Fruit fly (Drosophila melanogaster) whole organism, embryonic: ENCODE results near the gene CG33489.

Source experiments
- Asciz ChIP-seq: fragments of 200-800 bp; sonication (Bioruptor generic); optimal IDR thresholded peaks from 2 replicates; lab custom pipeline; 2017; ENCODE audit warnings: missing biosample characterization, mild to moderate bottlenecking, missing genetic modification characterization, missing genetic modification reagents
- Atf3 ChIP-seq: fragments of 200-800 bp; sonication (Bioruptor generic); optimal IDR thresholded peaks from 3 replicates; lab custom pipeline; 2016; ENCODE audit warnings: missing biosample characterization, missing genetic modification characterization
- Bgb ChIP-seq: fragments of 200-800 bp; sonication (Bioruptor generic); IDR thresholded peaks from 2 replicates; pipeline ENCODE4 v1.3.6; 2022; ENCODE audit warnings: missing biosample characterization, missing genetic modification characterization; ENCODE audit not compliant: partially characterized antibody
- CG10267 ChIP-seq: fragments of 200-800 bp; sonication (Bioruptor generic); optimal IDR thresholded peaks from 2 replicates; lab custom pipeline; 2018; ENCODE audit warnings: missing biosample characterization, mild to moderate bottlenecking, missing genetic modification characterization, moderate library complexity
- CG11398 ChIP-seq: fragments of 200-800 bp; sonication (Bioruptor generic); optimal IDR thresholded peaks from 2 replicates; lab custom pipeline; 2016; ENCODE audit warnings: missing biosample characterization, missing genetic modification characterization
- CG11560 ChIP-seq: fragments of 200-800 bp; sonication (Bioruptor generic); IDR thresholded peaks from 3 replicates; pipeline ENCODE4 v1.3.6; 2022; ENCODE audit warnings: missing biosample characterization, missing genetic modification characterization
- CG11723 ChIP-seq: fragments of 200-800 bp; sonication (Bioruptor generic); optimal IDR thresholded peaks from 2 replicates; lab custom pipeline; 2017; ENCODE audit warnings: missing biosample characterization, mild to moderate bottlenecking, missing genetic modification characterization
- CG12236 ChIP-seq: fragments of 200-800 bp; sonication (Bioruptor generic); optimal IDR thresholded peaks from 2 replicates; lab custom pipeline; 2016; ENCODE audit warnings: missing biosample characterization, missing genetic modification characterization
- CG16813 ChIP-seq: fragments of 200-800 bp; sonication (Bioruptor generic); IDR thresholded peaks from 3 replicates; pipeline ENCODE4 v1.3.6; 2022; ENCODE audit warnings: missing biosample characterization, missing genetic modification characterization; ENCODE audit not compliant: partially characterized antibody
- CG16815 ChIP-seq: fragments of 200-800 bp; sonication (Bioruptor generic); optimal IDR thresholded peaks from 3 replicates; lab custom pipeline; 2017; ENCODE audit warnings: missing biosample characterization, mild to moderate bottlenecking, missing genetic modification characterization
- CG17802 ChIP-seq: fragments of 200-800 bp; sonication (Bioruptor generic); optimal IDR thresholded peaks from 2 replicates; lab custom pipeline; 2018; ENCODE audit warnings: missing biosample characterization, mild to moderate bottlenecking, missing genetic modification characterization, moderate library complexity
- CG30431 ChIP-seq: fragments of 200-800 bp; sonication (Bioruptor generic); optimal IDR thresholded peaks from 2 replicates; lab custom pipeline; 2017; ENCODE audit warnings: missing biosample characterization, missing genetic modification characterization
- CG31388 ChIP-seq: fragments of 200-800 bp; sonication (Bioruptor generic); optimal IDR thresholded peaks from 2 replicates; lab custom pipeline; 2016; ENCODE audit warnings: missing biosample characterization, missing genetic modification characterization
- CG32532 ChIP-seq: fragments of 200-800 bp; sonication (Bioruptor generic); IDR thresholded peaks from 2 replicates; pipeline ENCODE4 v1.3.6; 2022; ENCODE audit warnings: missing biosample characterization, missing genetic modification characterization
- CG32772 ChIP-seq: fragments of 200-800 bp; sonication (Bioruptor generic); IDR thresholded peaks from 2 replicates; pipeline ENCODE4 v1.3.6; 2022; ENCODE audit warnings: missing biosample characterization, missing genetic modification characterization
- CG34224 ChIP-seq: fragments of 200-800 bp; sonication (Bioruptor generic); IDR thresholded peaks from 3 replicates; pipeline ENCODE4 v1.3.6; 2022; ENCODE audit warnings: missing biosample characterization, missing genetic modification characterization; ENCODE audit not compliant: partially characterized antibody
- CG34422 ChIP-seq: fragments of 200-800 bp; sonication (Bioruptor generic); IDR thresholded peaks from 3 replicates; pipeline ENCODE4 v1.3.6; 2022; ENCODE audit warnings: missing biosample characterization, missing genetic modification characterization
- CG3726 ChIP-seq: fragments of 200-800 bp; sonication (Bioruptor generic); IDR thresholded peaks from 3 replicates; pipeline ENCODE4, ENCODE4 v1.3.6; 2022; ENCODE audit warnings: missing biosample characterization, missing genetic modification characterization
- CG4730 ChIP-seq: fragments of 200-800 bp; sonication (Bioruptor generic); IDR thresholded peaks from 2 replicates; pipeline ENCODE4 v1.3.6; 2022; ENCODE audit warnings: missing biosample characterization, missing genetic modification characterization
- CG8281 ChIP-seq: fragments of 200-800 bp; sonication (Bioruptor generic); optimal IDR thresholded peaks from 2 replicates; lab custom pipeline; 2018; ENCODE audit warnings: missing biosample characterization, mild to moderate bottlenecking, missing genetic modification characterization, moderate library complexity
- CkIIα-i1 ChIP-seq: fragments of 200-800 bp; sonication (Bioruptor generic); IDR thresholded peaks from 2 replicates; pipeline ENCODE4 v1.3.6; 2022; ENCODE audit warnings: missing biosample characterization, missing genetic modification characterization
- Dip2 ChIP-seq: fragments of 200-800 bp; sonication (Bioruptor generic); IDR thresholded peaks from 2 replicates; pipeline ENCODE4 v1.3.6; 2022; ENCODE audit warnings: missing biosample characterization, missing genetic modification characterization
- Dref ChIP-seq: fragments of 200-800 bp; sonication (Bioruptor generic); IDR thresholded peaks from 2 replicates; pipeline ENCODE4 v1.3.6; 2022; ENCODE audit warnings: missing biosample characterization, missing genetic modification characterization
- Hmr ChIP-seq: fragments of 200-800 bp; sonication (Bioruptor generic); optimal IDR thresholded peaks from 3 replicates; lab custom pipeline; 2017; ENCODE audit warnings: mild to moderate bottlenecking, missing biosample characterization, missing genetic modification reagents, missing genetic modification characterization
- MBD-R2 ChIP-seq: fragments of 200-800 bp; sonication (Bioruptor generic); IDR thresholded peaks from 2 replicates; pipeline ENCODE4 v1.3.6; 2022; ENCODE audit warnings: missing biosample characterization, missing genetic modification characterization
- MTF-1 ChIP-seq: fragments of 200-800 bp; sonication (Bioruptor generic); optimal IDR thresholded peaks from 2 replicates; lab custom pipeline; 2018; ENCODE audit warnings: missing biosample characterization, mild to moderate bottlenecking, missing genetic modification characterization, borderline replicate concordance
- NC2β ChIP-seq: fragments of 200-800 bp; sonication (Bioruptor generic); optimal IDR thresholded peaks from 2 replicates; lab custom pipeline; 2016; ENCODE audit warnings: missing biosample characterization, missing genetic modification characterization
- Neu2 ChIP-seq: fragments of 200-800 bp; sonication (Bioruptor generic); optimal IDR thresholded peaks from 3 replicates; lab custom pipeline; 2016; ENCODE audit warnings: missing biosample characterization, missing genetic modification characterization, borderline replicate concordance
- Nf-YC ChIP-seq: fragments of 200-800 bp; optimal IDR thresholded peaks from 3 replicates; lab custom pipeline; 2019; ENCODE audit warnings: missing biosample characterization, mild to moderate bottlenecking, missing genetic modification characterization, moderate library complexity
- NfI ChIP-seq: fragments of 200-800 bp; sonication (Bioruptor generic); optimal IDR thresholded peaks from 3 replicates; lab custom pipeline; 2018; ENCODE audit warnings: missing biosample characterization, mild to moderate bottlenecking, missing genetic modification characterization, moderate library complexity
- Rx ChIP-seq: fragments of 200-800 bp; sonication (Bioruptor generic); IDR thresholded peaks from 2 replicates; pipeline ENCODE4 v1.3.6; 2022; ENCODE audit warnings: missing biosample characterization, missing genetic modification characterization
- ash1 ChIP-seq: fragments of 200-800 bp; sonication (Bioruptor generic); optimal IDR thresholded peaks from 2 replicates; lab custom pipeline; 2018; ENCODE audit warnings: missing biosample characterization, mild to moderate bottlenecking, missing genetic modification characterization
- bcd ChIP-seq: fragments of 200-800 bp; sonication (Bioruptor generic); optimal IDR thresholded peaks from 2 replicates; lab custom pipeline; 2017; ENCODE audit warnings: missing biosample characterization, mild to moderate bottlenecking, missing genetic modification characterization
- bowl ChIP-seq: fragments of 200-800 bp; sonication (Bioruptor generic); IDR thresholded peaks from 2 replicates; pipeline ENCODE4 v1.3.6; 2022; ENCODE audit warnings: missing biosample characterization, missing genetic modification characterization
- br ChIP-seq: fragments of >200 bp; optimal IDR thresholded peaks from 2 replicates; lab custom pipeline; 2017
- chif ChIP-seq, 2 experiments: fragments of 200-800 bp; sonication (Bioruptor generic); optimal IDR thresholded peaks; 3 replicates each; lab custom pipeline; 2016; ENCODE audit warnings: missing biosample characterization in 2 of 2, missing genetic modification characterization in 2 of 2
- emc ChIP-seq: fragments of 200-800 bp; sonication (Bioruptor generic); optimal IDR thresholded peaks from 2 replicates; lab custom pipeline; 2016; ENCODE audit warnings: missing biosample characterization, missing genetic modification characterization
- hb ChIP-seq: fragments of 200-800 bp; sonication (Bioruptor generic); IDR thresholded peaks from 3 replicates; pipeline ENCODE4 v1.3.6; 2022; ENCODE audit warnings: missing biosample characterization, missing genetic modification characterization; ENCODE audit not compliant: partially characterized antibody
- her ChIP-seq: fragments of 200-800 bp; sonication (Bioruptor generic); optimal IDR thresholded peaks from 2 replicates; lab custom pipeline; 2016; ENCODE audit warnings: missing biosample characterization, missing genetic modification characterization
- hth ChIP-seq: fragments of >200 bp; optimal IDR thresholded peaks from 2 replicates; lab custom pipeline; 2017; ENCODE audit warnings: inconsistent platforms
- ind ChIP-seq: fragments of 200-800 bp; sonication (Bioruptor generic); optimal IDR thresholded peaks from 3 replicates; lab custom pipeline; 2016; ENCODE audit warnings: missing biosample characterization, missing genetic modification characterization
- insv ChIP-seq, 2 experiments: fragments of 200-800 bp; sonication (Bioruptor generic); optimal IDR thresholded peaks; 3 replicates each; lab custom pipeline; 2016 to 2018; ENCODE audit warnings: missing biosample characterization in 2 of 2, missing genetic modification characterization in 2 of 2
- pan ChIP-seq, 4 experiments: fragments of >200 bp in 3 of 4; fragments of 200-800 bp in 1 of 4; sonication (Bioruptor generic) in 1 of 4; optimal IDR thresholded peaks in 3 of 4; IDR thresholded peaks in 1 of 4; 2 replicates each; pipeline versions ENCODE4 v1.3.6 to Lab custom; 2017 to 2022; ENCODE audit warnings: missing biosample characterization in 2 of 4, missing genetic modification characterization in 2 of 4, mixed read lengths in 1 of 4
- pros ChIP-seq: fragments of 200-800 bp; sonication (Bioruptor generic); optimal IDR thresholded peaks from 3 replicates; lab custom pipeline; 2019; ENCODE audit warnings: missing biosample characterization, mild to moderate bottlenecking, missing genetic modification characterization, moderate library complexity
- rib ChIP-seq: fragments of 200-800 bp; sonication (Bioruptor generic); IDR thresholded peaks from 2 replicates; pipeline ENCODE4 v1.3.6; 2022; ENCODE audit warnings: missing biosample characterization, missing genetic modification characterization
- scrt ChIP-seq: fragments of 200-800 bp; sonication (Bioruptor generic); optimal IDR thresholded peaks from 2 replicates; lab custom pipeline; 2018; ENCODE audit warnings: missing biosample characterization, mild to moderate bottlenecking, missing genetic modification characterization, moderate library complexity
- so ChIP-seq: fragments of 200-800 bp; sonication (Bioruptor generic); IDR thresholded peaks from 3 replicates; pipeline ENCODE4 v1.3.6; 2022; ENCODE audit warnings: missing biosample characterization, missing genetic modification characterization
- tio ChIP-seq: fragments of 200-800 bp; sonication (Bioruptor generic); optimal IDR thresholded peaks from 2 replicates; lab custom pipeline; 2017; ENCODE audit warnings: missing biosample characterization, missing genetic modification characterization, inconsistent platforms
- trh ChIP-seq: fragments of 200-800 bp; sonication (Bioruptor generic); optimal IDR thresholded peaks from 2 replicates; lab custom pipeline; 2016; ENCODE audit warnings: missing biosample characterization, missing genetic modification characterization
- ttk ChIP-seq: fragments of 200-800 bp; sonication (Bioruptor generic); IDR thresholded peaks from 2 replicates; pipeline ENCODE4 v2.1.2; 2022; ENCODE audit warnings: missing biosample characterization, missing genetic modification characterization
- twi ChIP-seq: fragments of 200-800 bp; optimal IDR thresholded peaks from 2 replicates; lab custom pipeline; 2019; ENCODE audit warnings: missing biosample characterization, mild to moderate bottlenecking, missing genetic modification characterization, moderate library complexity
- zfh2 ChIP-seq: fragments of 200-800 bp; sonication (Bioruptor generic); optimal IDR thresholded peaks from 2 replicates; lab custom pipeline; 2016; ENCODE audit warnings: missing biosample characterization, missing genetic modification characterization

The CG33489 gene

dm6 chr3L:11536132-11536531, 40.7 kb downstream of the CG33489 start (continued):
- TF ChIP-seq rib (no peak), Asciz (GFP tag; lab: Kevin White, UChicago) (no peak), MBD-R2 (GFP tag; lab: Robert Waterston, UW) (no peak), emc (GFP tag; lab: Kevin White, UChicago) (no peak), scrt (GFP tag; lab: Kevin White, UChicago) (no peak), ttk (0 out of 2 replicates have a peak, but pooled peaks have one; percentile 7), ash1 (GFP tag; lab: Kevin White, UChicago) (no peak), her (GFP tag; lab: Kevin White, UChicago) (no peak), NC2β (no peak), CG11560 (tag; lab: Robert Waterston, UW) (no peak), Rx (GFP tag; lab: Robert Waterston, UW) (no peak), CG16815 (no peak), chif (GFP tag; optimal IDR thresholded peaks at IDR 0.05; lab: Kevin White, UChicago) (peak in 1 of 2 experiments; percentile 0), so (GFP tag; lab: Robert Waterston, UW) (no peak), tio (GFP tag; lab: Kevin White, UChicago) (no peak), ind (peak; percentile 11), CG34224 (GFP tag; lab: Robert Waterston, UW) (no peak), bowl (GFP tag; lab: Robert Waterston, UW) (no peak), Dref (GFP tag; lab: Robert Waterston, UW) (no peak), NfI (GFP tag; lab: Kevin White, UChicago) (no peak), CG32772 (GFP tag; lab: Robert Waterston, UW) (0 out of 2 replicates have a peak, but pooled peaks have one; percentile 26), Bgb (GFP tag; lab: Robert Waterston, UW) (no peak), CG11723 (GFP tag; lab: Kevin White, UChicago) (no peak), Nf-YC (tag; lab: Kevin White, UChicago) (no peak), CG12236 (GFP tag; lab: Kevin White, UChicago) (no peak), CkIIα-i1 (GFP tag; lab: Robert Waterston, UW) (no peak), CG8281 (tag; lab: Kevin White, UChicago) (no peak), hb (no peak), CG30431 (GFP tag; lab: Kevin White, UChicago) (no peak), Dip2 (GFP tag; lab: Robert Waterston, UW) (no peak), zfh2 (no peak), CG17802 (no peak), pan (optimal IDR thresholded peaks at IDR 0.05; lab: Kevin White, UChicago) (no peak), pan (GFP tag; optimal IDR thresholded peaks at IDR 0.05 in 1 of 2, IDR thresholded peaks at IDR 0.05 in 1 of 2) (peak in 1 of 2 experiments; percentile 42), CG16813 (GFP tag; lab: Robert Waterston, UW) (no peak), CG34422 (GFP tag; lab: Robert Waterston, UW) (0 out of 3 replicates have a peak, but pooled peaks have one; percentile 55), br (no peak), Neu2 (GFP tag; lab: Kevin White, UChicago) (no peak), Hmr (GFP tag; lab: Kevin White, UChicago) (no peak), pros (GFP tag; lab: Kevin White, UChicago) (no peak), CG4730 (GFP tag; lab: Robert Waterston, UW) (no peak), insv (GFP tag; optimal IDR thresholded peaks at IDR 0.05; lab: Kevin White, UChicago) (no peak), hth (no peak), CG31388 (GFP tag; lab: Kevin White, UChicago) (no peak), MTF-1 (GFP tag; lab: Kevin White, UChicago) (no peak), CG11398 (no peak), twi (no peak), CG32532 (GFP tag; lab: Robert Waterston, UW) (peak; percentile 58; the same call in 1 of the 2 replicates), bcd (no peak), CG10267 (tag; lab: Kevin White, UChicago) (no peak), Atf3 (GFP tag; lab: Kevin White, UChicago) (no peak), trh (no peak), CG3726 (no peak)
